Fruit fly (Drosophila melanogaster): ENCODE measurements around the gene sina.

The sina gene

DNA sequence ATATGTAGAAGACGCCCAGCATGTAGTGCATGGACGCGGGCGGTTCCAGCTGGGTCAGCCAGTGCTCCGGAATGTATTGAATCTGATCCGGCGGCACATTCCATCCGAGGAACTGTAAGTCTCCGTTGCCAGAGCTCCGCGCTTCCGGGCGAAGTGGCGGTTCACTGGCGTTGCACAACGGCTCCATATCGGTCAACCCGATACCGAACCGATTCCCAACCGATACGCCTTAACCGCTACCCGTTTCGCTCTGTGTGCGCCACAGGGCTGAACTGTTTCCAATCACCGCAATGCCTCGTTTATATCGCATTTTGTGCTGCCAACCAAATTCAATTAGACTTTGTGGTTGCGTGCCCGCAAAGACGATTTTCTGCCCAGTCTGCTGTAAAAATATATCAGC, 8.7 kb downstream of the sina start, which contains the start of gene Rh4:
Gene Rh4, minus strand, starts transcription at position 234 of the 400 bp plus-strand sequence.
- TF ChIP-seq Dfd (GFP tag; optimal IDR thresholded peaks at IDR 0.05) (no peak), ey (GFP tag; optimal IDR thresholded peaks at IDR 0.05) (no peak), psq (GFP tag; optimal IDR thresholded peaks at IDR 0.05) (no peak), woc (GFP tag; optimal IDR thresholded peaks at IDR 0.05) (no peak), lola (GFP tag; optimal IDR thresholded peaks at IDR 0.05) (no peak), rgr (GFP tag; optimal IDR thresholded peaks at IDR 0.05) (no peak), foxo (GFP tag; optimal IDR thresholded peaks at IDR 0.05) (no peak), br (GFP tag; optimal IDR thresholded peaks at IDR 0.05) (no peak), Hnf4 (GFP tag; optimal IDR thresholded peaks at IDR 0.05) (no peak), N (GFP tag; optimal IDR thresholded peaks at IDR 0.05) (no peak), Abd-B (GFP tag; optimal IDR thresholded peaks at IDR 0.05) (no peak), Sp1 (GFP tag; optimal IDR thresholded peaks at IDR 0.05) (no peak)

DNA sequence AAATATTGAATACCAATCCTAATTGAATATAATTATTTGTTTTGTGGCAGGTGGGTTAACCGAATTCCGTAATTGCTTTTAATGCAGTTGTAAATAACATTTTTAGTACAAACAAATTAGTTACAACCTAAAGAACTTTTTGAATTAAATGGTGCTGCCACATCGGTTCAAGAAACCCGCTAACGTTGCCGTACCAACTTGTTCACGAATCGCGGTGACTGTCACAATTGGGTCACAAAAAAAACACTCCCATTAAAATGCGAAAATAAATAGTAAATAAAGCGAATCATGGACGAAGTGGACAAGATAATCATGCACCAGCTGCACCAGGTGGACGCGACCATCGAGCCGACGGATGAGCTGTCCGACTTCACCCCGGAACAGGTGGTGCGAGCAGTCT, 9.4 kb downstream of the sina start, which contains the start of gene CG9951:
Gene CG9951, plus strand, starts transcription at position 207 of the 400 bp plus-strand sequence.
- no peak for TF ChIP-seq OdsH (GFP tag; optimal IDR thresholded peaks at IDR 0.05)
- no peak for TF ChIP-seq tai (GFP tag; optimal IDR thresholded peaks at IDR 0.05)
- TF ChIP-seq dl (GFP tag; optimal IDR thresholded peaks at IDR 0.05; ENCODE audit: insufficient read depth in 1 of 2, partially characterized antibody in 2 of 2): no peak
- TF ChIP-seq CG9705 (GFP tag; optimal IDR thresholded peaks at IDR 0.05): no peak
- no peak for TF ChIP-seq HLH106 (tag; optimal IDR thresholded peaks at IDR 0.05)
- no peak for TF ChIP-seq Hr78 (GFP tag; optimal IDR thresholded peaks at IDR 0.05)
- TF ChIP-seq ey (GFP tag; optimal IDR thresholded peaks at IDR 0.05): no peak
- TF ChIP-seq brk (GFP tag; optimal IDR thresholded peaks at IDR 0.05): no peak
- no peak for TF ChIP-seq Vsx2 (GFP tag; optimal IDR thresholded peaks at IDR 0.05; ENCODE audit: partially characterized antibody)
- no peak for TF ChIP-seq pan (optimal IDR thresholded peaks at IDR 0.05)
- TF ChIP-seq dsf (GFP tag; optimal IDR thresholded peaks at IDR 0.05; ENCODE audit: borderline replicate concordance): no peak
- TF ChIP-seq N (GFP tag; optimal IDR thresholded peaks at IDR 0.05): no peak
- TF ChIP-seq Jra (GFP tag; optimal IDR thresholded peaks at IDR 0.05): no peak
- no peak for TF ChIP-seq h (GFP tag; optimal IDR thresholded peaks at IDR 0.05)
- TF ChIP-seq usp (GFP tag; optimal IDR thresholded peaks at IDR 0.05): no peak

DNA sequence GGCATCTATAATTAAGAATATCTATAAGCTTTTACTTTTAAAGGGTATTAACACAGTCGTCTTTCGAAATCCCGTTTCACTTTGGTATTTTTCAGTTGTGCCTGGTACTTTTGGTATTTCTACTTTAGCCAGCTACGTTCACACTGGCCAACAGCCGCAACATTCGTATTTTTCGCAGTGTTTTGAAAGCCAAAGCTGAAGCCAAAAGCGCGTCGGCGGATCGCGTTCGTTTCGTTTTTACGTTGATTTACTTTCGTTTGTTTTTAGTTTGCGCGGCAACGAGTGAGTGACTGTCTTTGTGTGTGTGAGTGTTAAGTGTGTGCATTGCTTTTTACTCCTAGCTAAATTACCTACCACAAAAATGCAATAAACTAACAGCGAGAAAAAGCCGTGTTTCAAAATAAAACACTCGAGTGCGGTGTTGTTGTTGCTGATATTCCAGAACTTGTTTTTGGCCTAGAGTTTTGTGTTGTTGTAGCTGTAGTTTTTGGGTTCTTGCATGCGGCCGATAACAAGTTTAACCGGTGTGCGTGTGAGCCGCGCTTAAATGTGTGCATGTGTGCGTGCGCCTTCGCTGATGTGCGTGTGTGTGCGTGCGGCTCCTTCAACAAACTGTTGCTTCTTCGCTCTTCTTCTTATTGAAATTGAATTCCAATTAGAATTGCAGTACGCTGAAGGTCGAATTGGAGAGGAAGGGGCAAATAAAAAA, 11.7 kb downstream of the sina start, which contains the start of gene Lmpt:
Gene Lmpt, plus strand, starts transcription at position 173 of the 709 bp plus-strand sequence.
- TF ChIP-seq sv (GFP tag; optimal IDR thresholded peaks at IDR 0.05) (no peak), GATAd (GFP tag; optimal IDR thresholded peaks at IDR 0.05) (no peak), br (GFP tag; optimal IDR thresholded peaks at IDR 0.05) (no peak), sage (GFP tag; optimal IDR thresholded peaks at IDR 0.05) (no peak), Hr83 (GFP tag; optimal IDR thresholded peaks at IDR 0.05; ENCODE audit: poor library complexity, severe bottlenecking) (no peak), Jra (GFP tag; optimal IDR thresholded peaks at IDR 0.05) (no peak), Dfd (GFP tag; optimal IDR thresholded peaks at IDR 0.05) (no peak), psq (GFP tag; optimal IDR thresholded peaks at IDR 0.05) (no peak), OdsH (GFP tag; optimal IDR thresholded peaks at IDR 0.05) (no peak), Hr78 (GFP tag; optimal IDR thresholded peaks at IDR 0.05) (no peak), h (GFP tag; optimal IDR thresholded peaks at IDR 0.05) (no peak), N (GFP tag; optimal IDR thresholded peaks at IDR 0.05) (no peak), Myc (optimal IDR thresholded peaks at IDR 0.05) (no peak), Mio (GFP tag; optimal IDR thresholded peaks at IDR 0.05) (no peak), HLH106 (tag; optimal IDR thresholded peaks at IDR 0.05) (no peak), dl (GFP tag; optimal IDR thresholded peaks at IDR 0.05; ENCODE audit: insufficient read depth in 1 of 2, partially characterized antibody in 2 of 2) (no peak), foxo (GFP tag; optimal IDR thresholded peaks at IDR 0.05) (no peak), Sp1 (GFP tag; optimal IDR thresholded peaks at IDR 0.05) (no peak), Hnf4 (GFP tag; optimal IDR thresholded peaks at IDR 0.05) (no peak), ey (GFP tag; optimal IDR thresholded peaks at IDR 0.05) (no peak), Dif (GFP tag; optimal IDR thresholded peaks at IDR 0.05; ENCODE audit: partially characterized antibody) (no peak), jim (GFP tag; optimal IDR thresholded peaks at IDR 0.05) (no peak), tai (GFP tag; optimal IDR thresholded peaks at IDR 0.05) (no peak), usp (GFP tag; optimal IDR thresholded peaks at IDR 0.05) (no peak), Abd-B (GFP tag; optimal IDR thresholded peaks at IDR 0.05) (no peak), brk (GFP tag; optimal IDR thresholded peaks at IDR 0.05) (no peak), fru (GFP tag; optimal IDR thresholded peaks at IDR 0.05) (peak; percentile 22), CG9705 (GFP tag; optimal IDR thresholded peaks at IDR 0.05) (no peak), Rel (GFP tag; optimal IDR thresholded peaks at IDR 0.05) (no peak), Rel (tag; optimal IDR thresholded peaks at IDR 0.05) (peak; percentile 31), CrebA (GFP tag; optimal IDR thresholded peaks at IDR 0.05; ENCODE audit: borderline replicate concordance) (no peak), rgr (GFP tag; optimal IDR thresholded peaks at IDR 0.05) (no peak), Vsx2 (GFP tag; optimal IDR thresholded peaks at IDR 0.05; ENCODE audit: partially characterized antibody) (peak; percentile 49), lola (GFP tag; optimal IDR thresholded peaks at IDR 0.05) (no peak), dsf (GFP tag; optimal IDR thresholded peaks at IDR 0.05; ENCODE audit: borderline replicate concordance) (peak; percentile 7), dmrt93B (GFP tag; optimal IDR thresholded peaks at IDR 0.05) (no peak), woc (GFP tag; optimal IDR thresholded peaks at IDR 0.05) (peak; percentile 78), CG32264 (GFP tag; optimal IDR thresholded peaks at IDR 0.05) (no peak), pan (optimal IDR thresholded peaks at IDR 0.05) (no peak)
